Worm (Caenorhabditis elegans) whole organism, young adult: ENCODE data around the gene ZK354.9.
A peak's percentile ranks its signal among the peaks of the same experiment; 100 is the strongest.
"Not testable (repeated sequence)": the region's sequence is repeated elsewhere in the genome, so short reads cannot be mapped to it uniquely, and the experiment has no call there.

ENCODE experiments used
- B0336.3 ChIP-seq: fragments of 200-800 bp; sonication (Bioruptor generic); IDR thresholded peaks from 2 replicates; pipeline ENCODE4 v1.3.6; 2022; ENCODE audit warnings: missing genetic modification characterization, missing compliant biosample characterization
- C06A6.2 ChIP-seq: fragments of 200-800 bp; sonication (Bioruptor generic); conservative IDR thresholded peaks from 2 replicates; pipeline ENCODE4 v1.3.6; 2022; ENCODE audit warnings: missing genetic modification characterization, missing compliant biosample characterization
- F37B4.10 ChIP-seq: fragments of 200-800 bp; sonication (Bioruptor generic); IDR thresholded peaks from 2 replicates; pipeline ENCODE4 v1.3.6; 2022; ENCODE audit warnings: missing genetic modification characterization, missing compliant biosample characterization
- F49E8.2 ChIP-seq: sonication (generic microtip); optimal IDR thresholded peaks from 3 replicates; lab custom pipeline; 2017; ENCODE audit warnings: missing genetic modification characterization, mild to moderate bottlenecking, missing compliant biosample characterization, antibody characterized with exemption, moderate library complexity; ENCODE audit not compliant: insufficient read depth
- F52B5.7 ChIP-seq: sonication (generic microtip); optimal IDR thresholded peaks from 2 replicates; lab custom pipeline; 2016; ENCODE audit warnings: mild to moderate bottlenecking, missing genetic modification characterization, missing compliant biosample characterization
- F57A8.1 ChIP-seq: fragments of 200-800 bp; sonication (Bioruptor generic); optimal IDR thresholded peaks from 2 replicates; lab custom pipeline; 2018; ENCODE audit warnings: mild to moderate bottlenecking, missing genetic modification characterization, moderate library complexity, missing compliant biosample characterization
- T07F8.4 ChIP-seq: sonication (generic microtip); optimal IDR thresholded peaks from 2 replicates; lab custom pipeline; 2016; ENCODE audit warnings: mild to moderate bottlenecking, missing genetic modification characterization, moderate library complexity, missing compliant biosample characterization
- Y53F4B.3 ChIP-seq: fragments of 200-800 bp; sonication (Bioruptor generic); IDR thresholded peaks from 2 replicates; pipeline ENCODE4 v1.3.6; 2022; ENCODE audit warnings: missing genetic modification reagents, missing genetic modification characterization, missing compliant biosample characterization
- Y56A3A.18 ChIP-seq: fragments of 200-800 bp; sonication (Bioruptor generic); IDR thresholded peaks from 2 replicates; pipeline ENCODE4 v1.3.6; 2022; ENCODE audit warnings: missing genetic modification reagents, missing genetic modification characterization, missing compliant biosample characterization
- aptf-3 ChIP-seq: fragments of 200-800 bp; sonication (Bioruptor generic); IDR thresholded peaks from 2 replicates; pipeline ENCODE4 v1.3.6; 2022; ENCODE audit warnings: missing genetic modification characterization, missing compliant biosample characterization
- athp-1 ChIP-seq: sonication (generic microtip); optimal IDR thresholded peaks from 2 replicates; lab custom pipeline; 2017; ENCODE audit warnings: mild to moderate bottlenecking, missing genetic modification characterization, missing compliant biosample characterization
- bed-2 ChIP-seq: fragments of 200-800 bp; sonication (Bioruptor generic); IDR thresholded peaks from 2 replicates; pipeline ENCODE4 v1.3.6; 2022; ENCODE audit warnings: missing genetic modification reagents, missing genetic modification characterization, missing compliant biosample characterization
- ccch-3 ChIP-seq: fragments of 200-800 bp; sonication (Bioruptor generic); optimal IDR thresholded peaks from 2 replicates; lab custom pipeline; 2018; ENCODE audit warnings: mild to moderate bottlenecking, missing genetic modification characterization, missing compliant biosample characterization
- cebp-1 ChIP-seq, 2 experiments: fragments of 200-800 bp in 1 of 2; sonication (Bioruptor generic) in 1 of 2; sonication (generic microtip) in 1 of 2; IDR thresholded peaks in 1 of 2; optimal IDR thresholded peaks in 1 of 2; 2 replicates each; pipeline versions ENCODE4 v1.3.6 to Lab custom; 2017 to 2022; ENCODE audit warnings: missing compliant biosample characterization in 2 of 2, missing genetic modification characterization in 2 of 2, mild to moderate bottlenecking in 1 of 2, missing genetic modification reagents in 1 of 2, moderate library complexity in 1 of 2
- ceh-27 ChIP-seq: fragments of 200-800 bp; sonication (Bioruptor generic); optimal IDR thresholded peaks from 2 replicates; lab custom pipeline; 2018; ENCODE audit warnings: mild to moderate bottlenecking, missing genetic modification characterization, moderate library complexity, missing compliant biosample characterization
- chd-7 ChIP-seq: sonication (generic microtip); optimal IDR thresholded peaks from 2 replicates; lab custom pipeline; 2016; ENCODE audit warnings: mild to moderate bottlenecking, missing genetic modification characterization, moderate library complexity, missing compliant biosample characterization
- die-1 ChIP-seq: sonication (generic microtip); optimal IDR thresholded peaks from 2 replicates; lab custom pipeline; 2016; ENCODE audit warnings: missing genotype, mild to moderate bottlenecking, missing genetic modification characterization, missing compliant biosample characterization
- dpff-1 ChIP-seq: sonication (generic microtip); optimal IDR thresholded peaks from 2 replicates; lab custom pipeline; 2017; ENCODE audit warnings: mild to moderate bottlenecking, missing genetic modification characterization, missing compliant biosample characterization
- dpl-1 ChIP-seq: fragments of 150-350 bp; optimal IDR thresholded peaks from 2 replicates; lab custom pipeline; 2014; ENCODE audit warnings: missing biosample characterization, missing genetic modification reagents, missing genetic modification characterization
- efl-1 ChIP-seq: fragments of 150-350 bp; optimal IDR thresholded peaks from 2 replicates; lab custom pipeline; 2014; ENCODE audit warnings: missing biosample characterization, missing genetic modification reagents, missing genetic modification characterization
- egl-18 ChIP-seq: fragments of 200-800 bp; sonication (Bioruptor generic); IDR thresholded peaks from 2 replicates; pipeline ENCODE4 v1.3.6; 2022; ENCODE audit warnings: missing genetic modification reagents, missing genetic modification characterization, missing compliant biosample characterization
- fkh-3 ChIP-seq: sonication (generic microtip); optimal IDR thresholded peaks from 2 replicates; lab custom pipeline; 2016; ENCODE audit warnings: mild to moderate bottlenecking, missing genetic modification characterization, missing compliant biosample characterization
- him-1 ChIP-seq: sonication (generic microtip); optimal IDR thresholded peaks from 2 replicates; lab custom pipeline; 2016; ENCODE audit warnings: missing genotype, missing genetic modification reagents, missing genetic modification characterization, missing compliant biosample characterization
- lin-35 ChIP-seq, 3 experiments: fragments of 150-350 bp in 2 of 3; sonication (generic microtip) in 1 of 3; optimal IDR thresholded peaks; 2 replicates each; lab custom pipeline; 2014 to 2018; ENCODE audit warnings: missing biosample characterization in 3 of 3, missing genetic modification characterization in 3 of 3, missing genetic modification reagents in 3 of 3
- lin-40 ChIP-seq: sonication (generic microtip); optimal IDR thresholded peaks from 2 replicates; lab custom pipeline; 2016; ENCODE audit warnings: missing genetic modification characterization, mild to moderate bottlenecking, missing compliant biosample characterization, missing genotype, missing genetic modification reagents
- lir-1 ChIP-seq: fragments of 200-800 bp; sonication (Bioruptor generic); conservative IDR thresholded peaks from 2 replicates; pipeline ENCODE4 v1.3.6; 2022; ENCODE audit warnings: missing genetic modification reagents, missing genetic modification characterization, missing compliant biosample characterization
- lsl-1 ChIP-seq: fragments of 200-800 bp; sonication (Bioruptor generic); optimal IDR thresholded peaks from 2 replicates; lab custom pipeline; 2018; ENCODE audit warnings: mild to moderate bottlenecking, missing genetic modification characterization, moderate library complexity, missing compliant biosample characterization
- madf-3 ChIP-seq: fragments of 200-800 bp; sonication (Bioruptor generic); IDR thresholded peaks from 2 replicates; pipeline ENCODE4 v1.3.6; 2022; ENCODE audit warnings: missing genetic modification reagents, missing genetic modification characterization, missing compliant biosample characterization
- madf-8 ChIP-seq: fragments of 200-800 bp; sonication (Bioruptor generic); conservative IDR thresholded peaks from 2 replicates; pipeline ENCODE4 v1.3.6; 2022; ENCODE audit warnings: missing genetic modification reagents, missing genetic modification characterization, missing compliant biosample characterization
- mcd-1 ChIP-seq: fragments of 200-800 bp; sonication (Bioruptor generic); IDR thresholded peaks from 2 replicates; pipeline ENCODE4 v1.3.6; 2022; ENCODE audit warnings: missing genetic modification reagents, missing genetic modification characterization, missing compliant biosample characterization
- mel-28 ChIP-seq: sonication (generic microtip); optimal IDR thresholded peaks from 2 replicates; lab custom pipeline; 2016; ENCODE audit warnings: borderline replicate concordance, mild to moderate bottlenecking, missing genetic modification characterization, missing compliant biosample characterization
- mes-4 ChIP-seq: sonication (generic microtip); optimal IDR thresholded peaks from 2 replicates; lab custom pipeline; 2016; ENCODE audit warnings: missing genotype, missing genetic modification characterization, missing compliant biosample characterization
- nfya-2 ChIP-seq: fragments of 200-800 bp; sonication (Bioruptor generic); IDR thresholded peaks from 2 replicates; pipeline ENCODE4 v1.3.6; 2022; ENCODE audit warnings: missing genetic modification reagents, missing genetic modification characterization, missing compliant biosample characterization
- pbrm-1 ChIP-seq: fragments of 200-800 bp; sonication (Bioruptor generic); IDR thresholded peaks from 2 replicates; pipeline ENCODE4 v1.3.6; 2022; ENCODE audit warnings: missing genetic modification reagents, missing genetic modification characterization, missing compliant biosample characterization
- repo-1 ChIP-seq: sonication (generic microtip); optimal IDR thresholded peaks from 2 replicates; lab custom pipeline; 2017; ENCODE audit warnings: mild to moderate bottlenecking, missing genetic modification characterization, missing compliant biosample characterization
- snpc-3.4 ChIP-seq: sonication (generic microtip); optimal IDR thresholded peaks from 2 replicates; lab custom pipeline; 2017; ENCODE audit warnings: missing genetic modification characterization, mild to moderate bottlenecking, missing compliant biosample characterization, antibody characterized with exemption, moderate library complexity, missing genotype, missing genetic modification reagents
- snpc-4 ChIP-seq, 5 experiments: fragments of 150-350 bp in 1 of 5; sonication (generic microtip) in 4 of 5; optimal IDR thresholded peaks; 2 replicates each; lab custom pipeline; 2014 to 2018; ENCODE audit warnings: missing genetic modification characterization in 5 of 5, missing biosample characterization in 3 of 5, antibody characterized with exemption in 2 of 5, mild to moderate bottlenecking in 2 of 5, missing compliant biosample characterization in 2 of 5, missing genotype in 2 of 5, moderate library complexity in 2 of 5, missing genetic modification reagents in 1 of 5
- tbp1 ChIP-seq: fragments of 200-800 bp; sonication (Bioruptor generic); optimal IDR thresholded peaks from 2 replicates; lab custom pipeline; 2018; ENCODE audit warnings: mild to moderate bottlenecking, missing genetic modification characterization, missing compliant biosample characterization
- tlf-1 ChIP-seq: fragments of 200-800 bp; sonication (Bioruptor generic); optimal IDR thresholded peaks from 2 replicates; lab custom pipeline; 2018; ENCODE audit warnings: mild to moderate bottlenecking, missing genetic modification characterization, missing compliant biosample characterization
- zim-3 ChIP-seq: sonication (generic microtip); optimal IDR thresholded peaks from 2 replicates; lab custom pipeline; 2017; ENCODE audit warnings: mild to moderate bottlenecking, missing genetic modification characterization, moderate library complexity, missing compliant biosample characterization
- ztf-18 ChIP-seq: sonication (generic microtip); optimal IDR thresholded peaks from 2 replicates; lab custom pipeline; 2016; ENCODE audit warnings: missing genotype, mild to moderate bottlenecking, missing genetic modification characterization, missing compliant biosample characterization
- ztf-26 ChIP-seq: sonication (generic microtip); optimal IDR thresholded peaks from 2 replicates; lab custom pipeline; 2017; ENCODE audit warnings: missing genetic modification characterization, missing compliant biosample characterization
- ztf-28 ChIP-seq: fragments of 200-800 bp; sonication (Bioruptor generic); IDR thresholded peaks from 2 replicates; pipeline ENCODE4 v1.3.6; 2022; ENCODE audit warnings: missing genetic modification reagents, missing genetic modification characterization, missing compliant biosample characterization
- ztf-3 ChIP-seq: fragments of 200-800 bp; sonication (Bioruptor generic); optimal IDR thresholded peaks from 2 replicates; lab custom pipeline; 2018; ENCODE audit warnings: mild to moderate bottlenecking, missing genetic modification characterization, missing compliant biosample characterization

ZK354.9 gene

DNA sequence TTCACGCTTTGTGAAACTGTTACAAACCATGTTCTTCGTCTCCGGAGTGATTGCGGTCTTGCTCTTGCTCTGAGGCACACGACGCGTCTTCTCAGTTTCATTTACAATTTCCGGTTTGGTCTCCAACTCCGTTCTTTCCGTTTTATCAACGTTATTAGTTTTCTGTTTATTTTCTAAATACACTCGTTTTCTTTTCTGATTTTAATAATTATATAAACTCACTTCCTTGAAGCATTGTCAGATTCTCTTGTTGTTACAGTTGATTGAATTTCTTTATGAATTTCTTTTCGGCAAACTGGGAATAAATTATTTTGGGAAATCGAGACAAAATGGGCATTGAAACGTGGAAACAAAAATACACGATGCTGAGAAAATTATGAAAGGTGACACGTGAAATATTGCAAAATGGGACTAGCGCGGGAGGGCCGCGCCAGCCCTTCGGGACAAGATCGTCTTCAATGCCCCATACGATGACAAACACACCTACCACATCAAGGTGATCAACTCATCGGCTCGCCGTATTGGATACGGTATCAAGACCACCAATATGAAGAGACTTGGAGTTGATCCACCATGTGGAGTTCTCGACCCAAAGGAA lies at the start of gene ZK354.9, which contains the start of gene msp-58:
Gene ZK354.9 (minus strand): TSS at position 101 of the 598 bp plus-strand sequence.
Gene msp-58 (plus strand): TSS at position 548 of the 598 bp plus-strand sequence.
- not testable (repeated sequence) for TF ChIP-seq chd-7 (tag; lab: Kevin White, UChicago); ztf-26 (tag; lab: Kevin White, UChicago); F57A8.1 (GFP tag; lab: Kevin White, UChicago)

ce11 chrIV:5354564-5354963 lies 46.6 kb upstream of the ZK354.9 start:
- TF ChIP-seq egl-18 (no peak), mcd-1 (no peak), madf-3 (no peak), athp-1 (tag; lab: Kevin White, UChicago) (no peak), repo-1 (tag; lab: Kevin White, UChicago) (no peak)

DNA sequence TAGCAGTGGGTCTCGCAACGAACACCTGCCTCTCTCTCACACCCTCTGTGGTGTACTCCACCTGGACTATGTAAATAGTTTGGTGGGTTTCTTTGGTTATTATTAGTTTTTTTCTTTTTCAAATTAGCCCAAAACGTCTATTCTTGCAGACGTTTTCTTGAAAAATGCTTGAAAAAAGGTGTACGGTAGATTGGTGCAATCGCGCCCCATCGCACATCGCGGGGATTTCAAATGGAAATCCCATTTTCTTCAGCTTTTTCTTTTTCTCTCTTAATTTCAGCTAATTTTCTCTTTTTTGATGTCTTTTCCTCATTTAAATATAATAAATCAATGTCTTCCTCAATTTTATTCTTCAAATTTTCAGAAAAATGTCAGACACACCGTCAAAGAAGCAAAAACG lies 46.2 kb upstream of the ZK354.9 start, which contains the start of gene Y4C6B.1:
Gene Y4C6B.1 (plus strand): TSS at position 365 of the 400 bp plus-strand sequence.
- TF ChIP-seq lir-1 (GFP tag; lab: Robert Waterston, UW) (no peak), tbp1 (GFP tag; lab: Kevin White, UChicago) (peak; percentile 24), B0336.3 (no peak), efl-1 (GFP tag; lab: Kevin White, UChicago) (peak; percentile 61), cebp-1 (GFP tag; IDR thresholded peaks at IDR 0.05; lab: Robert Waterston, UW) (no peak), cebp-1 (tag; optimal IDR thresholded peaks at IDR 0.05; lab: Kevin White, UChicago) (no peak), zim-3 (tag; lab: Kevin White, UChicago) (no peak), dpl-1 (GFP tag; lab: Kevin White, UChicago) (peak; percentile 8), mes-4 (no peak), egl-18 (no peak), snpc-4 (GFP tag; optimal IDR thresholded peaks at IDR 0.05; lab: Kevin White, UChicago) (no peak), snpc-4 (tag; optimal IDR thresholded peaks at IDR 0.05; lab: Kevin White, UChicago) (peak in 3 of 4 experiments; percentile 59 to 80 (median 72)), ccch-3 (GFP tag; lab: Kevin White, UChicago) (no peak), C06A6.2 (no peak), dpff-1 (no peak), nfya-2 (no peak), chd-7 (tag; lab: Kevin White, UChicago) (no peak), snpc-3.4 (tag; lab: Kevin White, UChicago) (peak; percentile 10), lsl-1 (GFP tag; lab: Kevin White, UChicago) (peak; percentile 56), fkh-3 (tag; lab: Kevin White, UChicago) (no peak), ceh-27 (GFP tag; lab: Kevin White, UChicago) (no peak), him-1 (tag; lab: Kevin White, UChicago) (no peak), ztf-28 (no peak), bed-2 (no peak), ztf-18 (no peak), lin-35 (GFP tag; optimal IDR thresholded peaks at IDR 0.05; lab: Kevin White, UChicago) (no peak), madf-8 (no peak), T07F8.4 (no peak), Y56A3A.18 (GFP tag; lab: Robert Waterston, UW) (no peak), aptf-3 (GFP tag; lab: Robert Waterston, UW) (no peak), F37B4.10 (GFP tag; lab: Robert Waterston, UW) (no peak), mel-28 (no peak), pbrm-1 (no peak), ztf-3 (GFP tag; lab: Kevin White, UChicago) (no peak), lin-40 (no peak), tlf-1 (GFP tag; lab: Kevin White, UChicago) (no peak), F52B5.7 (tag; lab: Kevin White, UChicago) (no peak), F49E8.2 (tag; lab: Kevin White, UChicago) (no peak), Y53F4B.3 (GFP tag; lab: Robert Waterston, UW) (no peak), die-1 (no peak)
